Fruit fly (Drosophila melanogaster) whole organism, wandering third instar larva: Measurements from ENCODE around the gene onecut.

Experiments
- CG32264 ChIP-seq: fragments of 200-800 bp; sonication (Bioruptor generic); optimal IDR thresholded peaks from 2 replicates; lab custom pipeline; 2016; ENCODE audit warnings: missing biosample characterization, missing genetic modification characterization
- pan ChIP-seq: fragments of >200 bp; optimal IDR thresholded peaks from 2 replicates; lab custom pipeline; 2017
- usp ChIP-seq: fragments of >200 bp; optimal IDR thresholded peaks from 2 replicates; lab custom pipeline; 2017; ENCODE audit warnings: missing biosample characterization, missing genetic modification characterization

- TF ChIP-seq pan (lab: Kevin White, UChicago) (no peak), usp (GFP tag; lab: Kevin White, UChicago) (no peak), CG32264 (GFP tag; lab: Kevin White, UChicago) (no peak)
Observed at dm6 chr4:588514-588913, 18.9 kb downstream of the onecut start.
